Worm (Caenorhabditis elegans) whole organism, L1 larva: ENCODE data around the gene enri-1.

Source experiments
- fkh-10 ChIP-seq: sonication (generic microtip); optimal IDR thresholded peaks from 2 replicates; lab custom pipeline; 2017; ENCODE audit warnings: missing biosample characterization, missing genetic modification reagents, missing genetic modification characterization
- lin-15B ChIP-seq: fragments of 150-350 bp; sonication (generic microtip); optimal IDR thresholded peaks from 3 replicates; lab custom pipeline; 2014; ENCODE audit warnings: missing biosample characterization, missing genetic modification characterization
- lsy-2 ChIP-seq, 2 experiments: fragments of 150-350 bp; optimal IDR thresholded peaks; 2 replicates each; lab custom pipeline; 2014; ENCODE audit warnings: missing biosample characterization in 2 of 2, missing genetic modification characterization in 2 of 2
- nhr-12 ChIP-seq: sonication (generic microtip); optimal IDR thresholded peaks from 2 replicates; lab custom pipeline; 2017; ENCODE audit warnings: missing biosample characterization, missing genetic modification characterization
- rnt-1 ChIP-seq: sonication (generic microtip); optimal IDR thresholded peaks from 2 replicates; lab custom pipeline; 2016; ENCODE audit warnings: mild to moderate bottlenecking, missing genetic modification characterization, moderate library complexity, missing compliant biosample characterization
- unc-98 ChIP-seq: fragments of 200-800 bp; sonication (Bioruptor generic); IDR thresholded peaks from 2 replicates; pipeline ENCODE4 v1.3.6; 2022; ENCODE audit warnings: missing genetic modification characterization, missing compliant biosample characterization
- ztf-11 ChIP-seq, 2 experiments: sonication (generic microtip); optimal IDR thresholded peaks; 2 replicates each; lab custom pipeline; 2016 to 2017; ENCODE audit warnings: missing genetic modification characterization in 2 of 2, missing biosample characterization in 1 of 2, missing compliant biosample characterization in 1 of 2

DNA sequence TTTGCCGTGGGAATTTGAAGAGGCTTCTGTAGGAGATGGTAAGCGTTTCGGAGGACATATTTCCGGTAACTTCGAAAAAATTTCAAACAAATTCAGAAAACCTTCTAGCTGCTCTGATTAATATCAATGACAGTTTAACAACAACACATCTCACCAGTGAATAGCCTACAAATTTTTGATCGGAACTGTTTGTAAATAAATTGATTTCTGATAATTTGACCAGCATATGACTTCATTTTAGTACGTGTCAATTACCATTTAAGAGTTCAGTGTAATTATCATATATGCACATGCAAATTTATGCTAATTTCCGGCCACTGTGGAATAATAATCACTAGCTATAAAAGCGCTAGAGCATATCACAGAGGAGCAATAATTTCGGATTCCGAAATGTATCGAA, 16.5 kb downstream of the enri-1 start, which contains the start of gene ZK1240.11:
- no peak for TF ChIP-seq nhr-12 (tag; lab: Kevin White, UChicago)
- no peak for TF ChIP-seq lsy-2 (tag; optimal IDR thresholded peaks at IDR 0.05; lab: Kevin White, UChicago)
- no peak for TF ChIP-seq fkh-10 (GFP tag; lab: Kevin White, UChicago)
- TF ChIP-seq rnt-1 (tag; lab: Kevin White, UChicago): no peak
- no peak for TF ChIP-seq ztf-11 (tag; optimal IDR thresholded peaks at IDR 0.05; lab: Kevin White, UChicago)
- no peak for TF ChIP-seq unc-98
- TF ChIP-seq lin-15B (tag; lab: Kevin White, UChicago): no peak
